Fruit fly (Drosophila melanogaster) whole organism: ENCODE results near the gene CG11095.

Experiments
- Dll ChIP-seq: fragments of >200 bp; optimal IDR thresholded peaks from 2 replicates; lab custom pipeline; 2017
- EcR ChIP-seq, 2 experiments: fragments of >200 bp; optimal IDR thresholded peaks; 2 replicates each; lab custom pipeline; 2017; ENCODE audit warnings: missing biosample characterization in 2 of 2, missing genetic modification characterization in 2 of 2, missing genetic modification reagents in 2 of 2
- psq ChIP-seq: fragments of >200 bp; optimal IDR thresholded peaks from 2 replicates; lab custom pipeline; 2017

DNA sequence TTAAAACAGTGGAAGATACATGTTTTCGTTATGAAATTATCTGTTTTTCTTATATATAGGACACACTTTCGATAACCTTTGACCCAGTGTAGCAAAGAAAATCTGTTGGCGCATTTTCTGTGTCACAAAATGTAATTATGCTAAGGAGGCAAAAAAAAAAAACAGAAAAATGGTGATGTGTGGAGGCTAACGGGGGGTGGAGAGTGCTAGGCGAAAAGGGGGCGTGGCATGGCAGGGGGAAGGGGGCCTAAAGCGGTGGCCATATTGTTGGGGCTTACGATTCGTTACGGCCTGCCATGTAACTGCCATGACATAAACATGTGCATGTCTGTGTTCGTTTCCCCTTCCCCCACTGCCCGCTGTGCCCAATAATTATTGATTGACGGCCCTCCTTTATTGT, 46.3 kb upstream of the CG11095 start:
- TF ChIP-seq Dll (lab: Kevin White, UChicago) (no peak), EcR (GFP tag; optimal IDR thresholded peaks at IDR 0.05; lab: Kevin White, UChicago) (no peak), psq (lab: Kevin White, UChicago) (no peak)
